Worm (Caenorhabditis elegans) whole organism, L4 larva: ENCODE results near the gene C43H6.4.

ENCODE experiments used
- Y5F2A.4 ChIP-seq: fragments of 200-800 bp; sonication (Bioruptor generic); optimal IDR thresholded peaks from 2 replicates; lab custom pipeline; 2018; ENCODE audit warnings: mild to moderate bottlenecking, missing genetic modification characterization, missing compliant biosample characterization
- Y75B8A.6 ChIP-seq: fragments of 200-800 bp; sonication (Bioruptor generic); IDR thresholded peaks from 2 replicates; pipeline ENCODE4 v1.3.6; 2022; ENCODE audit warnings: missing genetic modification reagents, missing genetic modification characterization, missing compliant biosample characterization
- ama-1 ChIP-seq: fragments of 150-350 bp; optimal IDR thresholded peaks from 2 replicates; lab custom pipeline; 2014; ENCODE audit warnings: inconsistent platforms, mixed read lengths
- ceh-28 ChIP-seq: fragments of 150-350 bp; optimal IDR thresholded peaks from 2 replicates; lab custom pipeline; 2014; ENCODE audit warnings: missing biosample characterization, missing genetic modification reagents, missing genetic modification characterization
- lin-39 ChIP-seq: fragments of 150-350 bp; optimal IDR thresholded peaks from 2 replicates; lab custom pipeline; 2014; ENCODE audit warnings: missing biosample characterization, missing genetic modification reagents, missing genetic modification characterization
- snpc-4 ChIP-seq: fragments of 150-350 bp; optimal IDR thresholded peaks from 2 replicates; lab custom pipeline; 2014; ENCODE audit warnings: missing biosample characterization, missing genetic modification characterization
- unc-130 ChIP-seq: sonication (generic microtip); optimal IDR thresholded peaks from 2 replicates; lab custom pipeline; 2016; ENCODE audit warnings: missing genetic modification reagents, missing genetic modification characterization, missing compliant biosample characterization

ce11 chrX:2439728-2440127 lies 35.9 kb downstream of the C43H6.4 start:
- TF ChIP-seq Y5F2A.4 (GFP tag; lab: Kevin White, UChicago) (no peak), snpc-4 (no peak), ceh-28 (no peak), unc-130 (no peak), lin-39 (tag; lab: Kevin White, UChicago) (no peak), Y75B8A.6 (GFP tag; lab: Robert Waterston, UW) (no peak), ama-1 (lab: Kevin White, UChicago) (no peak)
